Worm (Caenorhabditis elegans): Measurements from ENCODE around the gene fbxb-45.
"Not testable (repeated sequence)": the region's sequence is repeated elsewhere in the genome, so short reads cannot be mapped to it uniquely, and the experiment has no call there.

The fbxb-45 gene

DNA sequence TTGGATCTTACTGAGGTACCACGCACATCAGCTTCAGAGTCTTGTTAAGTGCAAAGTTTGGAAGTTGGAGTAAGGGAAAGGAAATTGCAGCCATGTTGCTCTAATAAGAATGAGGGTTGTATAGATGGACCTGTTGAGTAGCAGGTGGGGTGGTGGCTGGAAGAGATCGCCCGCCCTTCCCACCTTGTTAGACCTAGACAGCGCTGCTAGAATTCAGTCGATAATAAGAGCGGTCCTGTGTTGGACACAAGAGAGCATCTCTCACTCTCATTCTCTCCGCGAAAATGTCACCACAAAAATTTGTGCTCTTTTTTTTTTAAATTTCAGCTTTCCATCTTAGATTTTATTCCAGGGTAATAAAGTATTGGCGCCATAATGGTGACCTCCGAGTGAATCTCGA, 42.5 kb downstream of the fbxb-45 start, which contains the start of the genes fbxb-30 and F45D11.5:
Gene fbxb-30 (minus strand): TSS at position 101 of the 400 bp plus-strand sequence.
Gene F45D11.5 (plus strand): TSS at position 352 of the 400 bp plus-strand sequence.
- TF ChIP-seq ama-1 (optimal IDR thresholded peaks at IDR 0.05) (no peak), F13C5.2 (tag; optimal IDR thresholded peaks at IDR 0.05) (no peak), ceh-36 (tag; optimal IDR thresholded peaks at IDR 0.05) (no peak)

DNA sequence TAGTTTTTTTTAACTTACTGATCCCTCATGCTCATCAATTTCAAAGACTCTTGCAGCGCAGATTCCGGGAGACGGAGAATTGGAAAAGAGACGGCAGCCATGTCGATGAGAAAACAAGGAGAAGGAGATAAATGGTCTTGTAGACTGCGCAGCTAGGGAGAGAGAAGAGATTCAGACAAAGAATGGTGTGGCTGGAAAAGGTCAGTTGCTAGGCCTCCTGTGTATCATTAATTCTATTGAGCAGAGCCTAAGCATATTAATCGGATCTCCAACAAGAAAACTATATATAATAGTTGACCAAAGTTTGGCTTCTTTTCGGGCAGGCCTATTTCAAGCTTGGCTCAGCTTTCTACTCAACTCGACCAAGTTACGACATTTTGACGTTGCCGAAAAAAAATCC, 44.3 kb downstream of the fbxb-45 start, which contains the start of gene fbxb-29:
Gene fbxb-29 (minus strand): TSS at position 101 of the 400 bp plus-strand sequence.
- TF ChIP-seq ceh-36 (tag; optimal IDR thresholded peaks at IDR 0.05) (no peak), aly-1 (tag; optimal IDR thresholded peaks at IDR 0.05) (no peak), hnd-1 (tag; optimal IDR thresholded peaks at IDR 0.05) (no peak), ceh-13 (GFP tag; optimal IDR thresholded peaks at IDR 0.05) (no peak), hmg-4 (GFP tag; optimal IDR thresholded peaks at IDR 0.05) (no peak), pes-1 (GFP tag; IDR thresholded peaks at IDR 0.05) (no peak)

DNA sequence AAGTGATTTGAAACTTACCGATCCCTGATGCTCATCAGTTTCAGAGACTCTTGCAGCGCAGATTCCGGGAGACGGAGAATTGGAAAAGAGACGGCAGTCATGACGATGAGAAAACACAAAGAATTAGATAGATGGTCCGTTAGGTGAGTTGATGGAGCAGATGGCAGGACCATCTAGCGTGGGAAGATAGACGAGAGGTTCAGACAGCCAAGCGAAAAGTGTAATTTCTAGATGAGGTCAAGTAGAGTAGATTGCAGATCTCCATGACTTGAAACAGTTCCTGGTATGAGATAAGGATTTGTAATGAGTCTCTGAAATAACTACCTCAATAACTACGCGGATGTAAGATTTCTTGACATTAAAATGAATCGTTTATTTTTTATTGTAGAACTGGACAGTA, 47.7 kb downstream of the fbxb-45 start, which contains the start of gene F45D11.11:
Gene F45D11.11 (minus strand): TSS at position 101 of the 400 bp plus-strand sequence.
- TF ChIP-seq scrt-1 (GFP tag; IDR thresholded peaks at IDR 0.05); pes-1 (GFP tag; IDR thresholded peaks at IDR 0.05); ets-7 (tag; optimal IDR thresholded peaks at IDR 0.05): not testable (repeated sequence)

DNA sequence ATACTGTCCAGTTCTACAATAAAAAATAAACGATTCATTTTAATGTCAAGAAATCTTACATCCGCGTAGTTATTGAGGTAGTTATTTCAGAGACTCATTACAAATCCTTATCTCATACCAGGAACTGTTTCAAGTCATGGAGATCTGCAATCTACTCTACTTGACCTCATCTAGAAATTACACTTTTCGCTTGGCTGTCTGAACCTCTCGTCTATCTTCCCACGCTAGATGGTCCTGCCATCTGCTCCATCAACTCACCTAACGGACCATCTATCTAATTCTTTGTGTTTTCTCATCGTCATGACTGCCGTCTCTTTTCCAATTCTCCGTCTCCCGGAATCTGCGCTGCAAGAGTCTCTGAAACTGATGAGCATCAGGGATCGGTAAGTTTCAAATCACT, 49.6 kb downstream of the fbxb-45 start, which contains the start of gene F45D11.7:
Gene F45D11.7 (plus strand): TSS at position 301 of the 400 bp plus-strand sequence.
- not testable (repeated sequence) for TF ChIP-seq tbx-11 (GFP tag; IDR thresholded peaks at IDR 0.05); aly-1 (tag; optimal IDR thresholded peaks at IDR 0.05); ceh-36 (tag; optimal IDR thresholded peaks at IDR 0.05)

Measured in whole organism, early embryonic.